Fruit fly (Drosophila melanogaster) whole organism, embryonic: ENCODE data around the gene CG9948.

Experiments used
- Ada2b ChIP-seq: fragments of 200-800 bp; sonication (Bioruptor generic); IDR thresholded peaks from 2 replicates; pipeline ENCODE4 v1.3.6; 2022; ENCODE audit warnings: missing biosample characterization, missing genetic modification characterization
- Asciz ChIP-seq: fragments of 200-800 bp; sonication (Bioruptor generic); optimal IDR thresholded peaks from 2 replicates; lab custom pipeline; 2017; ENCODE audit warnings: missing biosample characterization, mild to moderate bottlenecking, missing genetic modification characterization, missing genetic modification reagents
- Atf3 ChIP-seq: fragments of 200-800 bp; sonication (Bioruptor generic); optimal IDR thresholded peaks from 3 replicates; lab custom pipeline; 2016; ENCODE audit warnings: missing biosample characterization, missing genetic modification characterization
- Atf6 ChIP-seq: fragments of 200-800 bp; sonication (Bioruptor generic); IDR thresholded peaks from 2 replicates; pipeline ENCODE4 v1.3.6; 2022; ENCODE audit warnings: missing biosample characterization, missing genetic modification characterization
- CG10209 ChIP-seq: fragments of 200-800 bp; sonication (Bioruptor generic); optimal IDR thresholded peaks from 3 replicates; lab custom pipeline; 2017; ENCODE audit warnings: missing biosample characterization, mild to moderate bottlenecking, missing genetic modification characterization, missing genetic modification reagents
- CG10274 ChIP-seq: fragments of 200-800 bp; sonication (Bioruptor generic); optimal IDR thresholded peaks from 3 replicates; lab custom pipeline; 2017; ENCODE audit warnings: missing biosample characterization, mild to moderate bottlenecking, missing genetic modification characterization
- CG10565 ChIP-seq: fragments of 200-800 bp; sonication (Bioruptor generic); optimal IDR thresholded peaks from 3 replicates; lab custom pipeline; 2016; ENCODE audit warnings: missing biosample characterization, mild to moderate bottlenecking, missing genetic modification characterization
- CG12391 ChIP-seq: fragments of 200-800 bp; sonication (Bioruptor generic); optimal IDR thresholded peaks from 3 replicates; lab custom pipeline; 2018; ENCODE audit warnings: missing biosample characterization, mild to moderate bottlenecking, missing genetic modification characterization, moderate library complexity
- CG15269 ChIP-seq: fragments of 200-800 bp; sonication (Bioruptor generic); optimal IDR thresholded peaks from 2 replicates; lab custom pipeline; 2018; ENCODE audit warnings: missing biosample characterization, mild to moderate bottlenecking, missing genetic modification characterization, moderate library complexity
- CG17829 ChIP-seq: fragments of 200-800 bp; optimal IDR thresholded peaks from 2 replicates; lab custom pipeline; 2019; ENCODE audit warnings: missing biosample characterization, mild to moderate bottlenecking, missing genetic modification characterization, moderate library complexity
- CG18476 ChIP-seq: fragments of 200-800 bp; sonication (Bioruptor generic); optimal IDR thresholded peaks from 2 replicates; lab custom pipeline; 2016; ENCODE audit warnings: missing biosample characterization, mild to moderate bottlenecking, missing genetic modification characterization
- CG2120 ChIP-seq: fragments of 200-800 bp; sonication (Bioruptor generic); optimal IDR thresholded peaks from 3 replicates; lab custom pipeline; 2016; ENCODE audit warnings: missing biosample characterization, missing genetic modification characterization
- CG30020 ChIP-seq: fragments of 200-800 bp; optimal IDR thresholded peaks from 2 replicates; lab custom pipeline; 2019; ENCODE audit warnings: missing biosample characterization, mild to moderate bottlenecking, missing genetic modification characterization, moderate library complexity
- CG31365 ChIP-seq: fragments of 200-800 bp; sonication (Bioruptor generic); optimal IDR thresholded peaks from 2 replicates; lab custom pipeline; 2018; ENCODE audit warnings: missing biosample characterization, mild to moderate bottlenecking, missing genetic modification characterization
- CG3281 ChIP-seq: fragments of 200-800 bp; sonication (Bioruptor generic); optimal IDR thresholded peaks from 3 replicates; lab custom pipeline; 2017; ENCODE audit warnings: missing biosample characterization, mild to moderate bottlenecking, missing genetic modification characterization
- CG34422 ChIP-seq: fragments of 200-800 bp; sonication (Bioruptor generic); IDR thresholded peaks from 3 replicates; pipeline ENCODE4 v1.3.6; 2022; ENCODE audit warnings: missing biosample characterization, missing genetic modification characterization
- CG5180 ChIP-seq: fragments of 200-800 bp; sonication (Bioruptor generic); optimal IDR thresholded peaks from 3 replicates; lab custom pipeline; 2017; ENCODE audit warnings: missing biosample characterization, missing genetic modification characterization, mild to moderate bottlenecking, moderate library complexity, missing genetic modification reagents
- CG7357 ChIP-seq: fragments of 200-800 bp; sonication (Bioruptor generic); IDR thresholded peaks from 3 replicates; pipeline ENCODE4 v1.3.6; 2022; ENCODE audit warnings: missing biosample characterization, missing genetic modification characterization
- CG9932 ChIP-seq: fragments of 200-800 bp; sonication (Bioruptor generic); IDR thresholded peaks from 2 replicates; pipeline ENCODE4 v1.3.6; 2022; ENCODE audit warnings: missing biosample characterization, missing genetic modification characterization
- CTCF ChIP-seq: fragments of 200-800 bp; sonication (Bioruptor generic); optimal IDR thresholded peaks from 2 replicates; lab custom pipeline; 2017; ENCODE audit warnings: missing biosample characterization, mild to moderate bottlenecking, missing genetic modification characterization, moderate library complexity
- Chrac-16 ChIP-seq: fragments of 200-800 bp; sonication (Bioruptor generic); optimal IDR thresholded peaks from 3 replicates; lab custom pipeline; 2016; ENCODE audit warnings: missing biosample characterization, missing genetic modification characterization
- D19B ChIP-seq: fragments of 200-800 bp; sonication (Bioruptor generic); optimal IDR thresholded peaks from 2 replicates; lab custom pipeline; 2017; ENCODE audit warnings: missing biosample characterization, mild to moderate bottlenecking, missing genetic modification characterization
- Drgx ChIP-seq: fragments of 200-800 bp; sonication (Bioruptor generic); IDR thresholded peaks from 2 replicates; pipeline ENCODE4 v1.3.6; 2022; ENCODE audit warnings: missing biosample characterization, missing genetic modification characterization
- Fer3 ChIP-seq: fragments of 200-800 bp; sonication (Bioruptor generic); optimal IDR thresholded peaks from 2 replicates; lab custom pipeline; 2018; ENCODE audit warnings: missing biosample characterization, mild to moderate bottlenecking, missing genetic modification characterization, moderate library complexity
- HLH3B ChIP-seq: fragments of 200-800 bp; sonication (Bioruptor generic); IDR thresholded peaks from 2 replicates; pipeline ENCODE4 v1.3.6; 2022; ENCODE audit warnings: missing biosample characterization, missing genetic modification characterization
- Hsf ChIP-seq: fragments of 200-800 bp; sonication (Bioruptor generic); optimal IDR thresholded peaks from 3 replicates; lab custom pipeline; 2016; ENCODE audit warnings: missing biosample characterization, missing genetic modification characterization
- Med ChIP-seq: fragments of 200-800 bp; sonication (Bioruptor generic); peaks from one replicate; lab custom pipeline; 2016; ENCODE audit warnings: missing biosample characterization, missing genetic modification characterization, mild to moderate bottlenecking, inconsistent platforms, moderate library complexity
- Oli ChIP-seq: fragments of 200-800 bp; sonication (Bioruptor generic); optimal IDR thresholded peaks from 2 replicates; lab custom pipeline; 2018; ENCODE audit warnings: missing biosample characterization, mild to moderate bottlenecking, missing genetic modification characterization, moderate library complexity
- Optix ChIP-seq: fragments of 200-800 bp; sonication (Bioruptor generic); IDR thresholded peaks from 3 replicates; pipeline ENCODE4 v1.3.6; 2022; ENCODE audit warnings: missing biosample characterization, missing genetic modification characterization
- Scr ChIP-seq: fragments of 200-800 bp; sonication (Bioruptor generic); IDR thresholded peaks from 2 replicates; pipeline ENCODE4 v1.3.6; 2022; ENCODE audit warnings: missing biosample characterization, missing genetic modification characterization; ENCODE audit not compliant: partially characterized antibody
- Ssrp ChIP-seq: fragments of 200-800 bp; sonication (Bioruptor generic); optimal IDR thresholded peaks from 2 replicates; lab custom pipeline; 2018; ENCODE audit warnings: missing biosample characterization, mild to moderate bottlenecking, missing genetic modification characterization, moderate library complexity
- Usf ChIP-seq: fragments of 200-800 bp; sonication (Bioruptor generic); optimal IDR thresholded peaks from 2 replicates; lab custom pipeline; 2017; ENCODE audit warnings: missing genotype, missing biosample characterization, missing genetic modification characterization
- az2 ChIP-seq: fragments of 200-800 bp; sonication (Bioruptor generic); optimal IDR thresholded peaks from 3 replicates; lab custom pipeline; 2016; ENCODE audit warnings: missing biosample characterization, missing genetic modification characterization
- ci ChIP-seq: fragments of 200-800 bp; sonication (Bioruptor generic); IDR thresholded peaks from 3 replicates; pipeline ENCODE4 v1.3.6; 2022; ENCODE audit warnings: missing biosample characterization, missing genetic modification characterization
- crol ChIP-seq: fragments of 200-800 bp; sonication (Bioruptor generic); IDR thresholded peaks from 2 replicates; pipeline ENCODE4 v1.3.6; 2022; ENCODE audit warnings: missing biosample characterization, missing genetic modification characterization
- ind ChIP-seq: fragments of 200-800 bp; sonication (Bioruptor generic); optimal IDR thresholded peaks from 3 replicates; lab custom pipeline; 2016; ENCODE audit warnings: missing biosample characterization, missing genetic modification characterization
- lola ChIP-seq, 3 experiments: fragments of >200 bp in 2 of 3; fragments of 200-800 bp in 1 of 3; sonication (Bioruptor generic) in 1 of 3; optimal IDR thresholded peaks; 2 replicates each; lab custom pipeline; 2017 to 2019; ENCODE audit warnings: missing biosample characterization in 3 of 3, missing genetic modification characterization in 3 of 3, mild to moderate bottlenecking in 1 of 3, moderate library complexity in 1 of 3
- onecut ChIP-seq: fragments of 200-800 bp; sonication (Bioruptor generic); IDR thresholded peaks from 2 replicates; pipeline ENCODE4 v1.3.6; 2022; ENCODE audit warnings: missing biosample characterization, missing genetic modification characterization
- otp ChIP-seq: fragments of 200-800 bp; sonication (Bioruptor generic); IDR thresholded peaks from 3 replicates; pipeline ENCODE4, ENCODE4 v1.3.6; 2022; ENCODE audit warnings: missing biosample characterization, missing genetic modification characterization
- pan ChIP-seq, 4 experiments: fragments of >200 bp in 3 of 4; fragments of 200-800 bp in 1 of 4; sonication (Bioruptor generic) in 1 of 4; optimal IDR thresholded peaks in 3 of 4; IDR thresholded peaks in 1 of 4; 2 replicates each; pipeline versions ENCODE4 v1.3.6 to Lab custom; 2017 to 2022; ENCODE audit warnings: missing biosample characterization in 2 of 4, missing genetic modification characterization in 2 of 4, mixed read lengths in 1 of 4
- peb ChIP-seq: fragments of 200-800 bp; sonication (Bioruptor generic); IDR thresholded peaks from 2 replicates; pipeline ENCODE4 v1.3.6; 2022; ENCODE audit warnings: missing biosample characterization, missing genetic modification characterization
- run ChIP-seq: fragments of 200-800 bp; sonication (Bioruptor generic); optimal IDR thresholded peaks from 3 replicates; lab custom pipeline; 2018; ENCODE audit warnings: missing biosample characterization, mild to moderate bottlenecking, missing genetic modification characterization
- slp2 ChIP-seq: fragments of 200-800 bp; sonication (Bioruptor generic); optimal IDR thresholded peaks from 2 replicates; lab custom pipeline; 2016; ENCODE audit warnings: missing biosample characterization, missing genetic modification characterization
- sqz ChIP-seq: fragments of 200-800 bp; sonication (Bioruptor generic); optimal IDR thresholded peaks from 3 replicates; lab custom pipeline; 2018; ENCODE audit warnings: missing biosample characterization, mild to moderate bottlenecking, missing genetic modification characterization
- tgo ChIP-seq: fragments of 200-800 bp; sonication (Bioruptor generic); IDR thresholded peaks from 3 replicates; pipeline ENCODE4 v1.3.6; 2022; ENCODE audit warnings: missing biosample characterization, missing genetic modification characterization
- tin ChIP-seq: fragments of 200-800 bp; sonication (Bioruptor generic); optimal IDR thresholded peaks from 3 replicates; lab custom pipeline; 2016; ENCODE audit warnings: missing biosample characterization, missing genetic modification characterization
- trem ChIP-seq: fragments of 200-800 bp; optimal IDR thresholded peaks from 3 replicates; lab custom pipeline; 2019; ENCODE audit warnings: missing biosample characterization, mild to moderate bottlenecking, missing genetic modification characterization, moderate library complexity
- wek ChIP-seq: fragments of 200-800 bp; sonication (Bioruptor generic); optimal IDR thresholded peaks from 3 replicates; lab custom pipeline; 2018; ENCODE audit warnings: missing biosample characterization, mild to moderate bottlenecking, missing genetic modification characterization, moderate library complexity
- z ChIP-seq: fragments of 200-800 bp; sonication (Bioruptor generic); IDR thresholded peaks from 3 replicates; pipeline ENCODE4 v1.3.6; 2022; ENCODE audit warnings: missing biosample characterization, missing genetic modification characterization

CG9948 gene

DNA sequence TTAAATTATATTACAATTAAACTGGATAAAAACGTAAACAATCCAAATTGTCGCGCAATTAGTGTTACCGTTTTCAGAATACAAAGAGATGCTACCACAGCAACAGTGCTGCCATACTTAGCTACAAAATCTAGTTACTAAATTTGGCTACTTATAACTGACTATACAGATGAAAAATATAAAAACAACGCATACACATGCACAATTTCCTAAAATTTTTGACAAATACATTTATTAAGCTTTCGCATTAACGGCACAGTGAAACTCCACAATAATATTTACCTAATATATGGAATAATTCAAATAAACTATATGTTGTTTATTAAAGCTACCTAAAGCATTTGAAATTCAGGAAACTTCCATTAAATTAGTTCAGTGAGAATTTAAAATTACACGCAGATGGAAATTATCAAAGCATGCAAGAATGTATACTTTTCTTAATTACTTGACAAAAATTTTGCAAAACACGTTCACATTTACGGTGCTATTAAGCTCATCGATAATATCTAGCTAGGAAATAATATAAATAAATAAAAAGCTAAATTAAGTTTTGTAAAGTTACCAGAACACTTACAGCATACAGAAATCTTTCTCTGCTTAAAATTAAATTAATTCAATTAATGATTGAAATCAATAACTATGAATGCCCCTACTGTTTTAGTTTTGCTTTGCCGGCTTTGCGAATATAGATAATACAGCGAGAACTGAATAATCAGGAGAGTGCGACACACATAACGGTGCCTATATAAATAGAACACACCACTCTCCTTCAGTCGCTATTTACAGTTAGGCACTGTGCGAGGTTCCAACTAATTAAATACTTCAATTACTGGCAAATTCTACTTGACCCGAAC is 13.4 kb downstream of the CG9948 start, which contains the start of the genes Mis12 and CG9953 (continued):
- TF ChIP-seq Oli (peak; percentile 11), CG12391 (peak; percentile 64), trem (tag; lab: Kevin White, UChicago) (peak; percentile 22), D19B (GFP tag; lab: Kevin White, UChicago) (no peak), Fer3 (tag; lab: Kevin White, UChicago) (peak; percentile 19), CG2120 (GFP tag; lab: Kevin White, UChicago) (peak; percentile 36), Optix (no peak), az2 (GFP tag; lab: Kevin White, UChicago) (peak; percentile 55), CG9932 (GFP tag; lab: Robert Waterston, UW) (peak; percentile 36), Ada2b (GFP tag; lab: Robert Waterston, UW) (peak; percentile 17; the same call in 1 of the 2 replicates), peb (no peak), lola (GFP tag; optimal IDR thresholded peaks at IDR 0.05; lab: Kevin White, UChicago) (peak in 1 of 3 experiments; percentile 62), CG17829 (tag; lab: Kevin White, UChicago) (peak; percentile 23), otp (GFP tag; lab: Robert Waterston, UW) (no peak; the same call in 2 of the 3 replicates), CG5180 (peak; percentile 59), Med (peak; percentile 65), slp2 (GFP tag; lab: Kevin White, UChicago) (no peak), CTCF (GFP tag; lab: Kevin White, UChicago) (no peak), ind (peak; percentile 3), Chrac-16 (GFP tag; lab: Kevin White, UChicago) (peak; percentile 1), sqz (GFP tag; lab: Kevin White, UChicago) (no peak), Drgx (GFP tag; lab: Robert Waterston, UW) (0 out of 2 replicates have a peak, but pooled peaks have one; percentile 23), CG30020 (tag; lab: Kevin White, UChicago) (peak; percentile 46), CG10209 (GFP tag; lab: Kevin White, UChicago) (peak; percentile 32), tin (GFP tag; lab: Kevin White, UChicago) (peak; percentile 24), CG3281 (GFP tag; lab: Kevin White, UChicago) (no peak), CG7357 (GFP tag; lab: Robert Waterston, UW) (no peak), wek (GFP tag; lab: Kevin White, UChicago) (peak; percentile 72), CG31365 (tag; lab: Kevin White, UChicago) (no peak), crol (no peak), CG10565 (GFP tag; lab: Kevin White, UChicago) (no peak), Scr (no peak), z (GFP tag; lab: Robert Waterston, UW) (no peak), run (tag; lab: Kevin White, UChicago) (no peak), CG15269 (tag; lab: Kevin White, UChicago) (peak; percentile 58), Atf3 (GFP tag; lab: Kevin White, UChicago) (no peak), Atf6 (GFP tag; lab: Robert Waterston, UW) (no peak), pan (optimal IDR thresholded peaks at IDR 0.05; lab: Kevin White, UChicago) (no peak), pan (GFP tag; optimal IDR thresholded peaks at IDR 0.05 in 1 of 2, IDR thresholded peaks at IDR 0.05 in 1 of 2) (peak in 1 of 2 experiments; percentile 76), Asciz (GFP tag; lab: Kevin White, UChicago) (no peak), CG18476 (GFP tag; lab: Kevin White, UChicago) (no peak), ci (GFP tag; lab: Robert Waterston, UW) (no peak), CG34422 (GFP tag; lab: Robert Waterston, UW) (0 out of 3 replicates have a peak, but pooled peaks have one; percentile 30), tgo (GFP tag; lab: Robert Waterston, UW) (peak; percentile 31; the same call in 1 of the 3 replicates), onecut (GFP tag; lab: Robert Waterston, UW) (0 out of 2 replicates have a peak, but pooled peaks have one; percentile 19), Ssrp (tag; lab: Kevin White, UChicago) (peak; percentile 36), CG10274 (GFP tag; lab: Kevin White, UChicago) (no peak), HLH3B (GFP tag; lab: Robert Waterston, UW) (peak; percentile 37; the same call in 1 of the 2 replicates), Usf (peak; percentile 20), Hsf (GFP tag; lab: Kevin White, UChicago) (peak; percentile 39)
